Worm (Caenorhabditis elegans) whole organism, early embryonic: ENCODE measurements around the gene sqt-3.

Experiments
- B0310.2 ChIP-seq: sonication (generic microtip); optimal IDR thresholded peaks from 2 replicates; lab custom pipeline; 2016; ENCODE audit warnings: mild to moderate bottlenecking, missing genetic modification characterization, missing compliant biosample characterization
- F13C5.2 ChIP-seq: sonication (generic microtip); optimal IDR thresholded peaks from 2 replicates; lab custom pipeline; 2017; ENCODE audit warnings: mild to moderate bottlenecking, missing genetic modification characterization, inconsistent platforms, missing compliant biosample characterization
- aly-1 ChIP-seq: sonication (generic microtip); optimal IDR thresholded peaks from 2 replicates; lab custom pipeline; 2016; ENCODE audit warnings: missing genetic modification characterization, missing compliant biosample characterization
- ama-1 ChIP-seq: fragments of 150-350 bp; optimal IDR thresholded peaks from 2 replicates; lab custom pipeline; 2014
- ceh-13 ChIP-seq: fragments of 200-800 bp; sonication (Bioruptor generic); optimal IDR thresholded peaks from 2 replicates; lab custom pipeline; 2018; ENCODE audit warnings: mild to moderate bottlenecking, missing genetic modification characterization, missing compliant biosample characterization
- ceh-36 ChIP-seq: sonication (generic microtip); optimal IDR thresholded peaks from 2 replicates; lab custom pipeline; 2016; ENCODE audit warnings: missing genetic modification characterization, inconsistent platforms, missing compliant biosample characterization
- ets-7 ChIP-seq: sonication (generic microtip); optimal IDR thresholded peaks from 2 replicates; lab custom pipeline; 2016; ENCODE audit warnings: missing genotype, missing genetic modification characterization, missing compliant biosample characterization
- flt-1 ChIP-seq: fragments of 200-800 bp; sonication (Bioruptor generic); IDR thresholded peaks from 2 replicates; pipeline ENCODE4 v1.3.6; 2022; ENCODE audit warnings: missing genetic modification characterization, missing compliant biosample characterization
- hmbx-1 ChIP-seq: sonication (generic microtip); optimal IDR thresholded peaks from 2 replicates; lab custom pipeline; 2016; ENCODE audit warnings: mild to moderate bottlenecking, missing genetic modification characterization, missing compliant biosample characterization
- hmg-4 ChIP-seq: fragments of 200-800 bp; sonication (Bioruptor generic); optimal IDR thresholded peaks from 2 replicates; lab custom pipeline; 2018; ENCODE audit warnings: mild to moderate bottlenecking, missing genetic modification characterization, missing compliant biosample characterization
- hnd-1 ChIP-seq: sonication (generic microtip); optimal IDR thresholded peaks from 2 replicates; lab custom pipeline; 2016; ENCODE audit warnings: missing genetic modification characterization, missing compliant biosample characterization
- pes-1 ChIP-seq: fragments of 200-800 bp; sonication (Bioruptor generic); IDR thresholded peaks from 2 replicates; pipeline ENCODE4 v1.3.6; 2022; ENCODE audit warnings: missing genetic modification reagents, missing genetic modification characterization, missing compliant biosample characterization
- scrt-1 ChIP-seq: fragments of 200-800 bp; sonication (Bioruptor generic); IDR thresholded peaks from 2 replicates; pipeline ENCODE4 v1.3.6; 2022; ENCODE audit warnings: missing genetic modification characterization, missing compliant biosample characterization
- sea-1 ChIP-seq: fragments of 200-800 bp; sonication (Bioruptor generic); conservative IDR thresholded peaks from 2 replicates; pipeline ENCODE4 v1.3.6; 2022; ENCODE audit warnings: missing genetic modification characterization, missing compliant biosample characterization
- tbx-11 ChIP-seq: fragments of 200-800 bp; sonication (Bioruptor generic); IDR thresholded peaks from 2 replicates; pipeline ENCODE4 v1.3.6; 2022; ENCODE audit warnings: missing genetic modification characterization, missing compliant biosample characterization
- tbx-37 ChIP-seq: fragments of 200-800 bp; sonication (Bioruptor generic); conservative IDR thresholded peaks from 2 replicates; pipeline ENCODE4 v1.3.6; 2022; ENCODE audit warnings: missing genetic modification reagents, missing genetic modification characterization, missing compliant biosample characterization
- tra-4 ChIP-seq: sonication (generic microtip); optimal IDR thresholded peaks from 2 replicates; lab custom pipeline; 2017; ENCODE audit warnings: missing genetic modification characterization, missing compliant biosample characterization

The sqt-3 gene

ce11 chrV:12352445-12352844 lies at the start of gene sqt-3:
sqt-3 (plus strand) TSS chrV:12352745.
- TF ChIP-seq ets-7 (tag; lab: Kevin White, UChicago) (no peak), aly-1 (no peak), hmbx-1 (tag; lab: Kevin White, UChicago) (no peak), scrt-1 (GFP tag; lab: Robert Waterston, UW) (no peak), pes-1 (GFP tag; lab: Robert Waterston, UW) (no peak), tbx-11 (GFP tag; lab: Robert Waterston, UW) (no peak), tra-4 (tag; lab: Kevin White, UChicago) (no peak), F13C5.2 (tag; lab: Kevin White, UChicago) (no peak), sea-1 (GFP tag; lab: Robert Waterston, UW) (no peak)

ce11 chrV:12303453-12304077 lies 49.0 kb upstream of the sqt-3 start:
- peak; percentile 100 for TF ChIP-seq ceh-13 (GFP tag; lab: Kevin White, UChicago)
- TF ChIP-seq sea-1 (GFP tag; lab: Robert Waterston, UW) = peak; percentile 100
- TF ChIP-seq B0310.2 = peak; percentile 100
- TF ChIP-seq hmg-4 (GFP tag; lab: Kevin White, UChicago) = peak; percentile 100
- peak; percentile 100 for TF ChIP-seq tbx-37
- TF ChIP-seq flt-1 (GFP tag; lab: Robert Waterston, UW) = peak; percentile 100
- peak; percentile 99 for TF ChIP-seq pes-1 (GFP tag; lab: Robert Waterston, UW)
- peak; percentile 98 for TF ChIP-seq ceh-36 (tag; lab: Kevin White, UChicago)
- TF ChIP-seq scrt-1 (GFP tag; lab: Robert Waterston, UW) = peak; percentile 100
- peak; percentile 100 for TF ChIP-seq F13C5.2 (tag; lab: Kevin White, UChicago)
- peak; percentile 99 for TF ChIP-seq ets-7 (tag; lab: Kevin White, UChicago)
- TF ChIP-seq ama-1 (lab: Kevin White, UChicago) = peak; percentile 87
- peak; percentile 99 for TF ChIP-seq tra-4 (tag; lab: Kevin White, UChicago)
- peak; percentile 98 for TF ChIP-seq hnd-1
- peak; percentile 100 for TF ChIP-seq aly-1
- TF ChIP-seq hmbx-1 (tag; lab: Kevin White, UChicago) = peak; percentile 96
- TF ChIP-seq tbx-11 (GFP tag; lab: Robert Waterston, UW) = peak; percentile 100

- TF ChIP-seq hmg-4 (GFP tag; lab: Kevin White, UChicago) = no peak
- TF ChIP-seq aly-1 = no peak
- no peak for TF ChIP-seq flt-1 (GFP tag; lab: Robert Waterston, UW)
- no peak for TF ChIP-seq F13C5.2 (tag; lab: Kevin White, UChicago)
These were observed 46.9 kb upstream of the sqt-3 start for ce11 chrV:12305677-12306076.

ce11 chrV:12307011-12307540 lies 45.5 kb upstream of the sqt-3 start, which contains the start of gene srg-45:
srg-45 (plus strand) TSS chrV:12307490.
- TF ChIP-seq ama-1 (lab: Kevin White, UChicago) = no peak

- TF ChIP-seq scrt-1 (GFP tag; lab: Robert Waterston, UW) = no peak
These were observed 42.3 kb upstream of the sqt-3 start, which contains the start of gene hpo-30 for ce11 chrV:12310256-12310655. hpo-30 (minus strand) TSS chrV:12310356.

ce11 chrV:12314413-12314812 lies 38.1 kb upstream of the sqt-3 start:
- TF ChIP-seq hmbx-1 (tag; lab: Kevin White, UChicago) (no peak), F13C5.2 (tag; lab: Kevin White, UChicago) (no peak), tbx-11 (GFP tag; lab: Robert Waterston, UW) (no peak), hmg-4 (GFP tag; lab: Kevin White, UChicago) (no peak), scrt-1 (GFP tag; lab: Robert Waterston, UW) (no peak)

- TF ChIP-seq flt-1 (GFP tag; lab: Robert Waterston, UW) = no peak
- no peak for TF ChIP-seq aly-1
- no peak for TF ChIP-seq F13C5.2 (tag; lab: Kevin White, UChicago)
- TF ChIP-seq ets-7 (tag; lab: Kevin White, UChicago) = no peak
- no peak for TF ChIP-seq tbx-37
- no peak for TF ChIP-seq hmbx-1 (tag; lab: Kevin White, UChicago)
- no peak for TF ChIP-seq B0310.2
- TF ChIP-seq sea-1 (GFP tag; lab: Robert Waterston, UW) = no peak
- TF ChIP-seq tbx-11 (GFP tag; lab: Robert Waterston, UW) = no peak
- TF ChIP-seq ama-1 (lab: Kevin White, UChicago) = no peak
- no peak for TF ChIP-seq pes-1 (GFP tag; lab: Robert Waterston, UW)
- no peak for TF ChIP-seq hmg-4 (GFP tag; lab: Kevin White, UChicago)
- TF ChIP-seq ceh-13 (GFP tag; lab: Kevin White, UChicago) = no peak
- no peak for TF ChIP-seq hnd-1
These were observed 36.5 kb upstream of the sqt-3 start for ce11 chrV:12316076-12316475.

- TF ChIP-seq hmg-4 (GFP tag; lab: Kevin White, UChicago) (no peak), pes-1 (GFP tag; lab: Robert Waterston, UW) (no peak), scrt-1 (GFP tag; lab: Robert Waterston, UW) (no peak), ceh-13 (GFP tag; lab: Kevin White, UChicago) (no peak), flt-1 (GFP tag; lab: Robert Waterston, UW) (no peak)
These were observed 35.5 kb upstream of the sqt-3 start, which contains the start of gene R04F11.3 for ce11 chrV:12317080-12317479. R04F11.3 (minus strand) TSS chrV:12317180.
